Fruit fly (Drosophila melanogaster): ENCODE results near the gene CG9044.

Gene CG9044

DNA sequence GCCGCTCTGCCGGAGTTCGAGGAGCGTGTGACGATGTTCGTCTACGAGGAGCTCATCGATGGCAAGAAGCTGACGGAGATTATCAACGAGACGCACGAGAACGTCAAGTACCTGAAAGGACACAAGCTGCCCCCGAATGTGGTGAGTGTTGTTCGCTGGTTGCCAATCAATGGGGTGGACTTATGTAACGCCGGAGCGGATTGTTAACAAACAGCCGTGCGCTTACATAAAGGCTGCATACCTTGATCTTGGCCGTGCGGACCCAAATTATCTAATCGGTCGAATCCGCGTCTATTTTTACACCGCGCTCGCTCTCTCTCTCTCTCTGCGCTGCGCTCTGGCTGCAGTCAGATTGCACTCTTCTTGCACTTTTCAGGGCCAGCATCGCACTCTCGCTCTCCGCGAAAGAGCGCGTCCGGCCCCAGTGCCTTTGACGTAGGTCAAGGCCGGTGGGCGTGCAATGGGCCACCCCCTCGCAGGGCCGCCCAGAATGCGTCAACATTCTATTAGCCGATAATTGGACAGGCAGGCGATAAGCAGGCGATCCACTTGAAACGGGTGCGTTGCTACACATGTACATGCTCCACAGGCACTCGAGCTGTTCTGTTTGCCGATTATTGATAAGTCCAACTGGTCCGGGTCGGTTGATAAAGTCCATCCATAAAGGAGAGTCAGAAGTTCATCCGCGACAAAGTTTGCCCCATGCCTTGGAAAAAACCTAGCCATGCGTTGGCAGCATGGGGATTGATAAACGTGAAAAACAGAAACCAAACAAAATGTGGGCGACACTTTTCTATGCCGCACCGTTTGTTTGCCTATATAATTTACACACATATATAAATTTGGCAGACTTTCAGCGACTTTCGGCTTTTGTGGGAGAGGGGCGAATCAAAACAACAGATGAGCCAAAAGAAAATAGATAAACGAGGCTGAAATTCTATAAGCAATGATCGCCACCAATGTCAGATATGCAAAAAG, 4.7 kb upstream of the CG9044 start:
- no peak for TF ChIP-seq usp (GFP tag; optimal IDR thresholded peaks at IDR 0.05)
- TF ChIP-seq CG8478 (optimal IDR thresholded peaks at IDR 0.05) = no peak
- no peak for TF ChIP-seq psq (optimal IDR thresholded peaks at IDR 0.05)
- TF ChIP-seq pan (optimal IDR thresholded peaks at IDR 0.05) = no peak
- TF ChIP-seq Dll (optimal IDR thresholded peaks at IDR 0.05) = no peak
- TF ChIP-seq EcR (GFP tag; optimal IDR thresholded peaks at IDR 0.05) = no peak

DNA sequence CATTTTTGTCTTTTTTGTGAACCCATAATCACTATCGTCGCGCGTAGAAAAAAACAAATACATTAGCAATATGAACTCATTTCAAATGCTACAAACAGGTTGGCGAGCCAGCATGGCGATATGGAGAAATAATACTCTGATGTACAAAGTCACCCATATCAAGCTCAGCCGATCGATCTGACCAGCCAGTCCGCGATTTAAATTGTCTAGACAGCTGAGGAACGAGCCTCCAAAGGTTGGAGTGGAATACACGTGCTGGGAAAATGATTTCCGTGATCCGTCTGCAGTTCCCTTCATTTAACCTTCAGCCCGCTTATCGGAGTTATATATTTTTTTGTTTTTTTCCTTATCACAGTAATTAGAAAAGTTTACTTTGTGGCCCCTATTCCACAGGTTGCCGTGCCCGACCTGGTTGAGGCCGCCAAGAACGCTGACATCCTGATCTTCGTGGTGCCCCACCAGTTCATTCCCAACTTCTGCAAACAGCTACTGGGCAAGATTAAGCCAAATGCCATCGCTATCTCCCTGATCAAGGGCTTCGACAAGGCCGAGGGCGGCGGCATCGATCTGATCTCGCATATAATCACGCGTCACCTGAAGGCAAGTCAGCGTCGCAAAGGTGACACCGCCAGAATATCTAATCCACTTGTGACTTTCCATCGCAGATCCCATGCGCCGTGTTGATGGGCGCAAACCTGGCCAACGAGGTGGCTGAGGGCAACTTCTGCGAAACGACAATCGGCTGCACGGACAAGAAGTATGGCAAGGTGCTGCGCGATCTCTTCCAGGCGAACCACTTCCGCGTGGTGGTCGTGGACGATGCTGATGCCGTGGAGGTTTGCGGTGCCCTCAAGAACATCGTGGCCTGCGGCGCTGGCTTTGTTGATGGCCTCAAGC, 3.4 kb upstream of the CG9044 start:
- TF ChIP-seq Dll (optimal IDR thresholded peaks at IDR 0.05) (no peak), EcR (GFP tag; optimal IDR thresholded peaks at IDR 0.05) (no peak), CG8478 (optimal IDR thresholded peaks at IDR 0.05) (no peak), usp (GFP tag; optimal IDR thresholded peaks at IDR 0.05) (no peak), psq (optimal IDR thresholded peaks at IDR 0.05) (no peak), pan (optimal IDR thresholded peaks at IDR 0.05) (no peak)

DNA sequence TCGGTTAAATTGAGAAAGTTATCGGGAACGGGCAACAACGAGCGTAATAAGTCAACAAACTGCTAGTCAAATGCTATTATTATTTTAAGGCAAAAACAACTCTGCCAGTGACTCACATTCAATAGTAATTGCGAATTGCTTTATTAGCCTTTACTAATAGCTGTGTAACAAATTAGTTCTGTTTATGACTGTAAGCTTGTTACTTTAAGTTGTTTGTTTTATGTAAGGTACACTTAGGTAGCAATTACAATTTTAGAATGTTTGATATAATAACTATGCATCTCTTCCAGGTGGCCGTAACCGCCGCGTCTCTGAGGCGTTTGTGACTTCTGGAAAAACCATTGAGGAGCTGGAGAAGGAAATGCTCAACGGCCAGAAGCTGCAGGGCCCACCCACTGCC, 2.5 kb upstream of the CG9044 start:
- TF ChIP-seq Dll (optimal IDR thresholded peaks at IDR 0.05) (no peak), pan (optimal IDR thresholded peaks at IDR 0.05) (no peak), EcR (GFP tag; optimal IDR thresholded peaks at IDR 0.05) (no peak), CG8478 (optimal IDR thresholded peaks at IDR 0.05) (no peak), usp (GFP tag; optimal IDR thresholded peaks at IDR 0.05) (no peak), psq (optimal IDR thresholded peaks at IDR 0.05) (no peak)

DNA sequence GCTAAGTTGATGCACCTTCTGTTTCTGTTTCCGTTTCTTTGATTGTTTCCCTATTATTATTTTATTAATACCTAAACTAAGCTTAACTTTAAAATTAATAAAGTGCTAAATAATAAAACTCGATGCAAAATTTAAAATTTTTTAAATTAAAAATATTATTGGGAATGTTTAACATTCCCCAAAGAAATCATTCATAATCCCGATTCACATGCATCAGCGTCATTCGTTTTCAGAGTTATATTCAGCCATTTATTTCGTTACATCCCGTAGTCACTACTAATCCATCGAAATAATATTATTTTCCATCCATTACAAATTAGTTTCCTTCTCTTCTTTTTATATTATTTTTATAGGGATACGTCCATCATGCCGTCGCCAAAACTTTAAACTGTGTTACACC, 1.7 kb upstream of the CG9044 start:
- TF ChIP-seq usp (GFP tag; optimal IDR thresholded peaks at IDR 0.05) (no peak), Dll (optimal IDR thresholded peaks at IDR 0.05) (no peak), psq (optimal IDR thresholded peaks at IDR 0.05) (no peak), EcR (GFP tag; optimal IDR thresholded peaks at IDR 0.05) (no peak), CG8478 (optimal IDR thresholded peaks at IDR 0.05) (no peak), pan (optimal IDR thresholded peaks at IDR 0.05) (no peak)

DNA sequence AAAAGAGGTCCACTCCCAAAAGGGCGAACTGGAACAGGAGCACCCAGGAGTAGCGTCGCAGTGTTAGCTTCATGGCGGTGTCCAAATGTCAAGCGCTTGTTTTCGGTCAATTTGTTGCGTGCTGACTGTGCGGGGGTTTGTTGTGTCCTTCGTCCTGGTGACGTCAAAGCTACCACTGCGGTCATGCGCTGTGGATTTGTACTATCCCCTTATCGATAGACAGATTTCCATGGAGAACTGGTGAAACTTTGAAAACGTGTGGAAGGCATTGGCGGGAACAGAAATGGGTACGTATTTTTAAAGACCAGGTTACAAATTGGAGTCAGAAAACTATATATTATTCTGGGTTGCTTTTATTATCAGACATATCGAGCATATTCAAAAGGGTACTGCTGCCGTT, 6.9 kb downstream of the CG9044 start, which contains the start of gene CG13999:
Gene CG13999 (minus strand): TSS at position 314 of the 400 bp plus-strand sequence.
- TF ChIP-seq Dll (optimal IDR thresholded peaks at IDR 0.05) (no peak), pan (optimal IDR thresholded peaks at IDR 0.05) (no peak), usp (GFP tag; optimal IDR thresholded peaks at IDR 0.05) (no peak), EcR (GFP tag; optimal IDR thresholded peaks at IDR 0.05) (no peak), CG8478 (optimal IDR thresholded peaks at IDR 0.05) (no peak), psq (optimal IDR thresholded peaks at IDR 0.05) (no peak)

DNA sequence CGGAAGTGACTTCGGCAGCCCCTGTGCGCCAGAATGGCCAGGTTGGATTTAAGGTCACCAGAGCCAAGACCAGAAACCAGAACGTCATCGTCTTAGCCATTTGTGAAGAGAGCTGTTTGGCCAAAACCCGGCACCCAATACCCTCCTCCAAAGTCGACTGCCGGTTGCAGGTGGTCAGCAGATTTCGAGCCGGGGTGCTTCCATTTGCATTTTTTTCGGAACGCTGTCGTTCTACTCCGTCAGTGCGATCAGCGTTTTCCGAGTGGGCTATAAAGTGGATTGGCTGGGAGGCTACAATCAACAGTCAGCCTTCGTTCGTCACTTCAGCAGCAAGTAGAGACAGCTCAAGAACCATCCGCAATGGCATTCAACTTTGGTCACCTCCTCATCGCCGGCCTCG, 7.5 kb downstream of the CG9044 start, which contains the start of the genes CG13998 and Vm26Ab:
Gene CG13998 (minus strand): TSS at position 114 of the 400 bp plus-strand sequence.
Gene Vm26Ab (plus strand): TSS at position 299 of the 400 bp plus-strand sequence.
- no peak for TF ChIP-seq pan (optimal IDR thresholded peaks at IDR 0.05)
- TF ChIP-seq Dll (optimal IDR thresholded peaks at IDR 0.05) = no peak
- TF ChIP-seq usp (GFP tag; optimal IDR thresholded peaks at IDR 0.05) = no peak
- no peak for TF ChIP-seq EcR (GFP tag; optimal IDR thresholded peaks at IDR 0.05)
- TF ChIP-seq psq (optimal IDR thresholded peaks at IDR 0.05) = no peak
- no peak for TF ChIP-seq CG8478 (optimal IDR thresholded peaks at IDR 0.05)

DNA sequence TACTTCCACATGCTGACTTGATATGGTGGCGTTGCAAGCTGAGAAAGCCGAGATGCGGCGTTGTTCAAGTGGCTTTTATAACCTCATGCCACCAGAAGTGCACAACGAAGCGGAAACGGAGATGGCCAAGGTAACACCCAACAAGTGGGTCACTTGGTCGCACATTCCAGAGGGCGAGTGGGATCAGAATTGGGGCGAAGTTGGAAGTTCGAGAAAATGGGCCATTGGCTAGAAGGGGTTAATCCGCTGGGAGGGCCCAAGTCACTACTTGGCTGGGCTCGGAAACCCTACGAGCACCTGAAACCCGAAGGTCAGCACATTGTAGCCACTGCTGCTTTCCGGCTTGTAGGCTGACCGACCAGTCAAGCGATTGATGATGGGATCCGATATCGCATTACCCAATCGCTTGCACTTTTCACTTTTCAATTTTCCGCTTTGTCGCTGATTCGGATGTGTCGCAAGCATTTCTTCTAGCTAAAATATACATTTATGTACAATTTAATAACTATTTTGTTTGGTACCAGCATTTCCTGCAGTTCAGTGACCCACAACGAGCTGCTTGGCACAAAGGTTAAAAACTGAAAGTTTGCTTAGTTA, 9.4 kb downstream of the CG9044 start, which contains the start of gene Vm26Ac:
Gene Vm26Ac (minus strand): TSS at position 51 of the 597 bp plus-strand sequence.
- TF ChIP-seq pan (optimal IDR thresholded peaks at IDR 0.05) (no peak), CG8478 (optimal IDR thresholded peaks at IDR 0.05) (no peak), Dll (optimal IDR thresholded peaks at IDR 0.05) (no peak), usp (GFP tag; optimal IDR thresholded peaks at IDR 0.05) (no peak)

DNA sequence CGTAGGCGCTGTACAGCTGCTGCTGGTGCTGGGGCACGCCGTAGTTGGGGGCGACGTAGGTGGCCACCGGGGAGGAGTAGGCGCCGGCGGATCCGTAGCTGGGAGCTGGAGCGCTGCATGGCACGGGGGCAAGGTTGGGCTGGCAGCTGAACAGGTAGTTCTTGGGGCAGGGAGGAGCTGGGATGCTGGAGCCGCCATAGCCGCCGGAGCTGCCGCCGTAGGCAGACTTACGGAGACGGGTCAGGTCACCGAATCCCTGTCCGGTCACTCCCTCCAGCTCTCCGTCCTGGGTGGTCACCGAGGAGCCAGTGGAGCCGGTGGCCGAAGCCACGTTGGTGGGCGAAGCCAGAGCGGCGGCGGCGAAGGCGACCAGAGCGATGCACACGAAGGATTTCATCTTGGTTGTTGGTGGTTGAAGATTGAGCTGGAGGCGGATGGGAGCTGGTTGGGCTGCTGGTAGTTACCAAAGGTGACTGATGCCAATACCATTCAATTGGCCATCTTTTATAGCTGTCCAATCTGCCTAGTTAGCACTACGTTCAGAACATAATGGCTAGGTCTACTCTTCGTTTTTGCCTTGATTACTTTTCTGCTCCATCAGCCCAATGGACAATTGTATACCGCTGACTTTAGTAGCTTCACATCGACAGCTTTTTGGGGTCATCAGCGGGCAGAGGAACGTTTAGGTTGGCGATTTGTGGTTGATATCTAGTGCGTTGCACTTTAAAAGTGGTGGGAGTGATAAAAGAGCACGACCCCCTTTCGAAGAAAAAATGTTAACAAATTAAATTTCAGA, 10.8 kb downstream of the CG9044 start, which contains the start of gene Vm26Aa:
Gene Vm26Aa (minus strand): TSS at position 478 of the 796 bp plus-strand sequence.
- TF ChIP-seq EcR (GFP tag; optimal IDR thresholded peaks at IDR 0.05) (no peak), psq (optimal IDR thresholded peaks at IDR 0.05) (no peak), usp (GFP tag; optimal IDR thresholded peaks at IDR 0.05) (no peak), Dll (optimal IDR thresholded peaks at IDR 0.05) (no peak), CG8478 (optimal IDR thresholded peaks at IDR 0.05) (no peak), pan (optimal IDR thresholded peaks at IDR 0.05) (no peak)

DNA sequence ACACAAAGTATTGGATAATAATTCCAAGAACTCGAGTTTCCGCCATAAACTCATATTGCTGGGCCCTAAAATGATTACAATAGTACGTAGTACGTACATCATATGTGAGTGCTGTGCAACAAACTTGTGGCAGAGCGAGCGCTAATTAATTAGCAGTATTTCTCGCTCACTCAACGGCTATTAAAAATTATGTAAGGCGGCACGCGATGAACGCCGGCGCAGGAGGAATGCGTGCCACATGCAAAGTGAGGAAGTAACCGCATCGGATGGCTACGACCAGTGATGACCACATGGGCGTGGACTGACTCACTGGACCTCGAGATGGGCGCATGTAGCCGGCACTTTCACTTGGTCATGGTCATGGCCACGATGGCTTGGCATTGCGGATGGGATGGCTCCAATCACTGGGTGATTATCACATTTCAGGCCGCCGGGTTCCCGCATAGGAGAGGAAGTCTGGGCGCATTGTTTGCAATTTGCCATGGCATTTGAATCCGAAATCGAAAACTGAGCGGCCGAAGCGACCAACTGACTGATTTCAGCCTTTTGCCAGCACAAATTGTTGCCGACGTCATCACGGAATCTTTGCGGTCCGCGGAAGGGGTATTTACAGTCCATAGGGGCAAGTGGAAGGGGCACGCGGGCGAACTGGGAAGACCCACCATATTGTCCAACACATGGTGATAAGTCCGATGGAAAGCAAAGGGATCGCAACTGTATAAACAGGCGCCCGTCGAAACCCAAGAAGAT, 12.1 kb downstream of the CG9044 start:
- TF ChIP-seq Dll (optimal IDR thresholded peaks at IDR 0.05) (no peak), EcR (GFP tag; optimal IDR thresholded peaks at IDR 0.05) (no peak), pan (optimal IDR thresholded peaks at IDR 0.05) (no peak), usp (GFP tag; optimal IDR thresholded peaks at IDR 0.05) (no peak), psq (optimal IDR thresholded peaks at IDR 0.05) (no peak), CG8478 (optimal IDR thresholded peaks at IDR 0.05) (no peak)

DNA sequence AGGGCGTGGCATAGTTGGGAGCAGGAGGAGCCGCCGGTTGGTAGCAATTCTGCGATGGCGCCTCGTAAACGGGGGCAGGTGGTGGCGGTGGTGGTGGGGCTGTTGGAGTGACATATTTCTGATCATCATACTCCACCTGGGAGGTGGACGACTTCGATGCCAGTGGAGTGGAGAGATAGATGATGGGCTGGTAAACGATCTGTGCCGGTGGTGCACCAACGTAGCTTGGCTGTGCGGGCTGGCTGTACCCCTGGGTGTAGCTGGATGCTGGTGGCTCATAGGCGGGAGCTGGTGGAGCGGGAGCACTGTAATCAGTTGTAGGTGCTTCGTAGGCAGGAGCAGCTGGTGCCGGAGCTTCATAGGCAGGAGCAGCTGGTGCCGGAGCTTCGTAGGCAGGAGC, 14.0 kb downstream of the CG9044 start:
- no peak for TF ChIP-seq usp (GFP tag; optimal IDR thresholded peaks at IDR 0.05)
- no peak for TF ChIP-seq pan (optimal IDR thresholded peaks at IDR 0.05)
- TF ChIP-seq Dll (optimal IDR thresholded peaks at IDR 0.05) = no peak
- TF ChIP-seq CG8478 (optimal IDR thresholded peaks at IDR 0.05) = no peak
- no peak for TF ChIP-seq psq (optimal IDR thresholded peaks at IDR 0.05)
